Worm (Caenorhabditis elegans): Measurements from ENCODE around the gene C01G5.3.

C01G5.3 gene

ce11 chrIV:6562039-6562438, 26.0 kb downstream of the C01G5.3 start:
- TF ChIP-seq him-1 (tag; optimal IDR thresholded peaks at IDR 0.05): no peak
- no peak for TF ChIP-seq dao-5 (tag; optimal IDR thresholded peaks at IDR 0.05)
- no peak for TF ChIP-seq W03F9.2 (tag; optimal IDR thresholded peaks at IDR 0.05)

- TF ChIP-seq W03F9.2 (tag; optimal IDR thresholded peaks at IDR 0.05) (no peak), dao-5 (tag; optimal IDR thresholded peaks at IDR 0.05) (no peak), him-1 (tag; optimal IDR thresholded peaks at IDR 0.05) (no peak)
Measured at ce11 chrIV:6565605-6566004, 29.6 kb downstream of the C01G5.3 start.

ce11 chrIV:6572238-6572637, 36.2 kb downstream of the C01G5.3 start, which contains the start of gene bicd-1:
bicd-1 (minus strand) TSS chrIV:6572338.
- TF ChIP-seq W03F9.2 (tag; optimal IDR thresholded peaks at IDR 0.05): no peak
- TF ChIP-seq him-1 (tag; optimal IDR thresholded peaks at IDR 0.05): no peak

- TF ChIP-seq him-1 (tag; optimal IDR thresholded peaks at IDR 0.05): no peak
- TF ChIP-seq dao-5 (tag; optimal IDR thresholded peaks at IDR 0.05): no peak
- no peak for TF ChIP-seq W03F9.2 (tag; optimal IDR thresholded peaks at IDR 0.05)
Measured at ce11 chrIV:6572655-6573054, 36.6 kb downstream of the C01G5.3 start.

ce11 chrIV:6574343-6574742, 38.3 kb downstream of the C01G5.3 start:
- no peak for TF ChIP-seq him-1 (tag; optimal IDR thresholded peaks at IDR 0.05)
- no peak for TF ChIP-seq dao-5 (tag; optimal IDR thresholded peaks at IDR 0.05)
- no peak for TF ChIP-seq W03F9.2 (tag; optimal IDR thresholded peaks at IDR 0.05)

ce11 chrIV:6575959-6576727, 40.1 kb downstream of the C01G5.3 start:
- TF ChIP-seq dao-5 (tag; optimal IDR thresholded peaks at IDR 0.05) (no peak), him-1 (tag; optimal IDR thresholded peaks at IDR 0.05) (no peak), W03F9.2 (tag; optimal IDR thresholded peaks at IDR 0.05) (no peak)

- no peak for TF ChIP-seq him-1 (tag; optimal IDR thresholded peaks at IDR 0.05)
- TF ChIP-seq dao-5 (tag; optimal IDR thresholded peaks at IDR 0.05): no peak
- no peak for TF ChIP-seq W03F9.2 (tag; optimal IDR thresholded peaks at IDR 0.05)
Measured at ce11 chrIV:6576728-6577101, 40.7 kb downstream of the C01G5.3 start.

- TF ChIP-seq dao-5 (tag; optimal IDR thresholded peaks at IDR 0.05) (no peak), him-1 (tag; optimal IDR thresholded peaks at IDR 0.05) (no peak), W03F9.2 (tag; optimal IDR thresholded peaks at IDR 0.05) (no peak)
Measured at ce11 chrIV:6577914-6578313, 41.9 kb downstream of the C01G5.3 start, which contains the start of gene C43G2.3. C43G2.3 (plus strand) TSS chrIV:6578214.

ce11 chrIV:6581658-6582057, 45.6 kb downstream of the C01G5.3 start:
- TF ChIP-seq him-1 (tag; optimal IDR thresholded peaks at IDR 0.05): no peak
- no peak for TF ChIP-seq dao-5 (tag; optimal IDR thresholded peaks at IDR 0.05)
- TF ChIP-seq W03F9.2 (tag; optimal IDR thresholded peaks at IDR 0.05): no peak

ce11 chrIV:6582604-6583003, 46.6 kb downstream of the C01G5.3 start, which contains the start of gene odr-8:
odr-8 (minus strand) TSS chrIV:6582704.
- TF ChIP-seq dao-5 (tag; optimal IDR thresholded peaks at IDR 0.05) (no peak), W03F9.2 (tag; optimal IDR thresholded peaks at IDR 0.05) (no peak), him-1 (tag; optimal IDR thresholded peaks at IDR 0.05) (no peak)

- TF ChIP-seq him-1 (tag; optimal IDR thresholded peaks at IDR 0.05) (peak; percentile 27), dao-5 (tag; optimal IDR thresholded peaks at IDR 0.05) (no peak), W03F9.2 (tag; optimal IDR thresholded peaks at IDR 0.05) (peak; percentile 92)
Measured at ce11 chrIV:6585397-6585921, 49.5 kb downstream of the C01G5.3 start, which contains the start of the genes F38A5.2 and dnj-11. F38A5.2 (minus strand) TSS chrIV:6585400. dnj-11 (plus strand) TSS chrIV:6585871.

Data from whole organism, L4/young adult.